Worm (Caenorhabditis elegans): Measurements from ENCODE around the gene pph-5.

Gene pph-5

DNA sequence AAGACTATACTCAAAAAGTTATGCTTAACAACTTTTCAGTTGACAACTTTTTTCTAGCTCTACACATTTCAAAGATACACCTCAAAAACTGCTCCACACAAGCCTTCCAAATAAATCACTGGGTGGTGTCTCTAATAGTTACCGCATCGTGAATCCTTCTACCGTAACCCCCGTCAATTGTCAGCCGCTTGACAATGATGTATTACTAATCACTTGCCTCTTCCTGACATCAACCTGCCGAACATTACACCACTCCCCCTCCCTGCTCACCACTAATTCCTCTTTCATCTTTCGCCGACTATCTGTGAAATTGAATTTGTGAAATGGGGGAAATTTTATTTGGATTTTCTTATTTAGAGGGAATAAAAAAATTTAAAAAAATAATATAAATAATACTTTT is 8.7 kb upstream of the pph-5 start (continued):
- TF ChIP-seq tbp1 (GFP tag; optimal IDR thresholded peaks at IDR 0.05): no peak
- TF ChIP-seq lsy-27 (tag; optimal IDR thresholded peaks at IDR 0.05; ENCODE audit: borderline replicate concordance, insufficient read depth): no peak
- no peak for TF ChIP-seq Y79H2A.3 (GFP tag; conservative IDR thresholded peaks at IDR 0.05)
- TF ChIP-seq hmg-1.2 (GFP tag; IDR thresholded peaks at IDR 0.05): no peak
- TF ChIP-seq pbrm-1 (GFP tag; IDR thresholded peaks at IDR 0.05): no peak

DNA sequence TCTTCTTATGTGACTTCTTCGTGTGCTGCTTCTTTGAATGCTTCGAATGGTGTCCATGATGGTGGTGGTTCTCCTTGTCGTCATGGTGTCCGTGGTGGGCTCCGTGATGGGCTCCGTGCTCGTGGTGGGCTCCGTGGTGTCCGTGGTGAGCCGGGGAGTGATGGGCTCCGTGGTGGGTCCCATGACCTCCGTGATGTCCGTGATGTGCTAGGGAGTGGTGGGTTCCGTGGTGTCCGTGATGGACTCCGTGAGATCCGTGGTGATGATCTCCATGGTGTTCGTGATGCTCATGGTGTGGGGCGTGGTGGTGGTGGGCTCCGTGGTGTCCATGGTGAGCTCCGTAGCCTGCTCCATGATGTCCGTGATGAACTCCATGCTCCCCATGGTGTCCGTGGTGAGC is 10.8 kb downstream of the pph-5 start:
- TF ChIP-seq unc-62 (GFP tag; optimal IDR thresholded peaks at IDR 0.05) (no peak), zfh-2 (GFP tag; conservative IDR thresholded peaks at IDR 0.05) (peak; percentile 51; the same call in 1 of the 2 replicates)

DNA sequence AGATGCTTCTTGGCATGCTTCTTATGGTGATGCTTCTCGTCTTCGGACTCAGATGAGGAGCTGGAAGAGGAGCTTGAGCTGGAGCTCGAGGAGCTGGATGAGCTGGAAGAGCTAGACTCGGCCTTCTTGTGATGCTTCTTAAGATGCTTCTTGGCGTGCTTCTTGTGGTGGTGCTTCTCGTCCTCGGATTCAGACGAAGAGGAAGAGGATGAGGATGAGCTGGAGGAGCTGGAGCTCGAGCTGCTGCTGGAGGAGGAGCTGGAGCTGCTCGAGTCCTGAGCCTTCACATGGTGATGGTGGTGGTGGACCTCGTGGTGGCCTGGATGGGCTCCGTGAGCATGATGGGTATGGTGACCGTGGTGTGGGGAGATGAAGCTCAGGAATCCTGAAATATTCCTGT is 12.5 kb downstream of the pph-5 start:
- TF ChIP-seq nhr-27 (tag; optimal IDR thresholded peaks at IDR 0.05) (no peak), ceh-79 (tag; optimal IDR thresholded peaks at IDR 0.05) (no peak), egrh-3 (GFP tag; IDR thresholded peaks at IDR 0.05) (peak; percentile 83; the same call in 1 of the 2 replicates), zfh-2 (GFP tag; conservative IDR thresholded peaks at IDR 0.05) (peak; percentile 82), Y53G8AR.9 (GFP tag; conservative IDR thresholded peaks at IDR 0.05) (0 out of 2 replicates have a peak, but pooled peaks have one; percentile 32)

DNA sequence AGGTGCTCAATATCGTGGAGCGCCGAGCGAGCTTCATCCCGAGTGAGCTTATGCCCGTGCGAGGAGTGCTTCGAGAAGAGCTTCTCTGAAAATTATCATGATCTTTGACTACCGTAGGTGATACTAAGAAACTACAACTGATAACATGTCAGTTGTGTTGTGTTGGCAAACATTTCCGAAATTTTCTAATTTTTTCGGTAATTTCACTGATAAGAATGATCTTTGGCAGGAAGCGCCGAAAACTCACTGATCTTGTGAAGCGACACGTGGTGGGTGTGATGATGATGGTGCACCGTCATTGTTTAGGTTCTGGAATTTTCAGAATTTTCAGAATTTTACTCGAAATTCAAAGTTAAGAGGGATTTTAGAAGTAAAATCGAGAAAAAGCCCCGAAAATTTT is 13.0 kb downstream of the pph-5 start, which contains the start of gene Y39B6A.1:
Gene Y39B6A.1 (minus strand): TSS at position 309 of the 400 bp plus-strand sequence.
- TF ChIP-seq ztf-26 (tag; optimal IDR thresholded peaks at IDR 0.05) (no peak), mes-4 (tag; optimal IDR thresholded peaks at IDR 0.05) (no peak), hsf-1 (GFP tag; IDR thresholded peaks at IDR 0.05) (0 out of 2 replicates have a peak, but pooled peaks have one; percentile 36), nhr-80 (tag; optimal IDR thresholded peaks at IDR 0.05) (peak; percentile 36), let-607 (tag; optimal IDR thresholded peaks at IDR 0.05) (peak; percentile 8 to 24)

DNA sequence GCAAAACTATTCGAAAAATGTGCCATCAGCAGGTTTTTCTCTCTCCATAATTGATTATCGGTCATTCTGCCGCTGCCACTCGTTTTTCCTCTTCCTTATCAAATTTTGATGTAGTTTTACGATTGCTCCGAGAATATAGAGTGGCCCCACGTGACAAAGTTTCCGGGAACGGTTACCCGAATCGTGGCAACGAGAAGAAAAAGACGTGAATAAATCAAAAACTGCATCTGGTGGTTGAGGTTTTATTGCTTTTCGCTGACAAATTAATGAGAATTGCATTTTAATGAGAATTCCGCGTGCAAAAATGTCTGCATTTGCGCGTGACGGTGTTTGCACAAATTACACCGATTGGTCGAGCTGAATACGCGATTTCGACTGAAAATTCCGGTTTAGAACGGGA is 15.1 kb downstream of the pph-5 start:
- no peak for TF ChIP-seq hmg-20 (GFP tag; IDR thresholded peaks at IDR 0.05)
- TF ChIP-seq ztf-22 (GFP tag; optimal IDR thresholded peaks at IDR 0.05): peak; percentile 50
- no peak for TF ChIP-seq ztf-26 (tag; optimal IDR thresholded peaks at IDR 0.05)
- no peak for TF ChIP-seq hlh-26 (GFP tag; conservative IDR thresholded peaks at IDR 0.05)
- peak; percentile 62 for TF ChIP-seq ets-4 (GFP tag; optimal IDR thresholded peaks at IDR 0.05)
- TF ChIP-seq dox-1 (GFP tag; IDR thresholded peaks at IDR 0.05): peak; percentile 52; the same call in 1 of the 2 replicates
- TF ChIP-seq lin-54 (GFP tag; optimal IDR thresholded peaks at IDR 0.05): no peak
- TF ChIP-seq let-607 (tag; optimal IDR thresholded peaks at IDR 0.05): peak; percentile 59
- TF ChIP-seq ceh-91 (GFP tag; IDR thresholded peaks at IDR 0.05): no peak
- peak; percentile 22 for TF ChIP-seq tlf-1 (GFP tag; optimal IDR thresholded peaks at IDR 0.05)
- TF ChIP-seq B0336.3 (GFP tag; IDR thresholded peaks at IDR 0.05): peak; percentile 53; the same call in 1 of the 2 replicates
- TF ChIP-seq atf-7 (tag; optimal IDR thresholded peaks at IDR 0.05): peak; percentile 42
- TF ChIP-seq hrde-1 (tag; optimal IDR thresholded peaks at IDR 0.05; ENCODE audit: borderline replicate concordance): no peak
- no peak for TF ChIP-seq nhr-27 (tag; optimal IDR thresholded peaks at IDR 0.05)
- TF ChIP-seq C17E4.6 (GFP tag; IDR thresholded peaks at IDR 0.05): no peak
- peak; percentile 75 for TF ChIP-seq nhr-80 (tag; optimal IDR thresholded peaks at IDR 0.05)
- TF ChIP-seq egl-44 (GFP tag; IDR thresholded peaks at IDR 0.05): 0 out of 2 replicates have a peak, but pooled peaks have one; percentile 32

DNA sequence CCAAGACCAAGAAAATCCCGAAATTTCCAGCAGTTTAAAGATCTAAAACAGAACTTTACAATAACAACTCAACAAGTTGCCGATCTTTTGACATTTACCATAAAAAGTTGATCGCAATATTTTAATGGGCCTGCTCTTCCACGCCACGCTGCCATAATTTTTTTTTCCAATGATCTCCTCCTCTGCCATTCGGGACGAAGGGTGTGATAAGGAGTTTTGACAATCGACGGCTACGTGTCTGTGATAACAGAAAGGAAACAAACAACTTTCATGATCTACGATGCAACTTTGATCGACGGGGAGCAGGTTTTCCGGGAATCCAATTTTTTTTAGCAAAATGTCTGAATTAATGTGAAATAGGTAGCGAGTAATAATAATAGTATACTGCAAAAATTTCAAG is 16.6 kb downstream of the pph-5 start:
- no peak for TF ChIP-seq F52B5.7 (tag; optimal IDR thresholded peaks at IDR 0.05)
- no peak for TF ChIP-seq T07F8.4 (tag; optimal IDR thresholded peaks at IDR 0.05)
- 0 out of 2 replicates have a peak, but pooled peaks have one; percentile 20 for TF ChIP-seq cebp-2 (GFP tag; IDR thresholded peaks at IDR 0.05)
- no peak for TF ChIP-seq D2030.7 (GFP tag; IDR thresholded peaks at IDR 0.05)
- no peak for TF ChIP-seq somi-1 (GFP tag; optimal IDR thresholded peaks at IDR 0.05)
- no peak for TF ChIP-seq egrh-3 (GFP tag; IDR thresholded peaks at IDR 0.05)
- TF ChIP-seq mcd-1 (GFP tag; IDR thresholded peaks at IDR 0.05): no peak
- TF ChIP-seq let-526 (GFP tag; IDR thresholded peaks at IDR 0.05): no peak
- no peak for TF ChIP-seq F33H1.4 (GFP tag; IDR thresholded peaks at IDR 0.05)
- TF ChIP-seq lsl-1 (GFP tag; optimal IDR thresholded peaks at IDR 0.05): no peak
- TF ChIP-seq F57A8.1 (GFP tag; optimal IDR thresholded peaks at IDR 0.05): no peak
- peak; percentile 42 to 71 for TF ChIP-seq let-607 (tag; optimal IDR thresholded peaks at IDR 0.05)
- TF ChIP-seq nhr-80 (tag; optimal IDR thresholded peaks at IDR 0.05): peak; percentile 85
- no peak for TF ChIP-seq ccch-3 (GFP tag; optimal IDR thresholded peaks at IDR 0.05)

Data from whole organism, young adult.